Fruit fly (Drosophila melanogaster) whole organism: ENCODE results near the gene SdhD.

Experiments used
- CG8478 ChIP-seq: fragments of >200 bp; optimal IDR thresholded peaks from 2 replicates; lab custom pipeline; 2018; ENCODE audit warnings: inconsistent platforms
- Dll ChIP-seq: fragments of >200 bp; optimal IDR thresholded peaks from 2 replicates; lab custom pipeline; 2017
- EcR ChIP-seq, 2 experiments: fragments of >200 bp; optimal IDR thresholded peaks; 2 replicates each; lab custom pipeline; 2017; ENCODE audit warnings: missing biosample characterization in 2 of 2, missing genetic modification characterization in 2 of 2, missing genetic modification reagents in 2 of 2
- psq ChIP-seq: fragments of >200 bp; optimal IDR thresholded peaks from 2 replicates; lab custom pipeline; 2017
- usp ChIP-seq: fragments of >200 bp; optimal IDR thresholded peaks from 2 replicates; lab custom pipeline; 2017; ENCODE audit warnings: missing biosample characterization, missing genetic modification characterization, mixed read lengths

DNA sequence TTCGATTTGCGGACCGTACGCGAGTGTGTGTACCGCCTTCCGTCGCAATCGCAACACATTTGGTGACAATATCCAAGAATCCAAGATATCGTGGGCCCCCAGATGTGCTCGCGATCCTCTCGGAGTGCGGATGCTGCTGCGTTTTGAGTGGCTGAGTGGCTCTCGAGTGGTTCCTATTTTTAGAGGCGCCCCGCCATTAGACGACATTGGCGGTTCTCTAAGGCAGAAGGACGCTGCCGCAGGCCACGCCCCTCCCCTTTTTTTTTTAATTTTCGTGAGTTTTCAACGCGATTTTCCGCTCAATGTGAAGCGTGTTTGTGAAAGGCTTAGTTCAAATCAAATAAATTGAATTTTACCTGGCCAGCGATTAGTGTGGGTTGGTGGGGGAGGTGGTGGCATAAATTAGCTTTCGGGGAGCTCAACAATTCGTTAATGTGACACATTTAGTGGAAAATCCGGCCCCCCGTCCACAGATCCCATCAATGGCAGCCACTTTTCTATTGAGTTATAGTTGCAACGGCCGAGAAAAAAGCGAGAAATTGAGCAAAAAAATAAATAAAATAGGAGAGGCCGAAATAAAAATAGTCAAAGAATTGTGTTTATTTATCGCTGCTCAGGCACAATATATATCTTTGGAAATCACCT lies 42.0 kb downstream of the SdhD start, which contains the start of gene nau:
- no peak for TF ChIP-seq Dll (lab: Kevin White, UChicago)
- TF ChIP-seq usp (GFP tag; lab: Kevin White, UChicago) = no peak
- TF ChIP-seq psq (lab: Kevin White, UChicago) = no peak
- TF ChIP-seq CG8478 (lab: Kevin White, UChicago) = no peak
- no peak for TF ChIP-seq EcR (GFP tag; optimal IDR thresholded peaks at IDR 0.05; lab: Kevin White, UChicago)
